Worm (Caenorhabditis elegans): Measurements from ENCODE around the gene W09G12.8.

ce11 chrIV:1211902-1212301, 14.1 kb upstream of the W09G12.8 start:
- peak; percentile 78 for TF ChIP-seq fos-1 (tag; optimal IDR thresholded peaks at IDR 0.05)
- TF ChIP-seq egl-27 (tag; optimal IDR thresholded peaks at IDR 0.05), result no peak
- TF ChIP-seq unc-62 (GFP tag; optimal IDR thresholded peaks at IDR 0.05), result no peak
